Worm (Caenorhabditis elegans) whole organism, L4/young adult: ENCODE data around the gene ZK1251.3.

Experiments
- W03F9.2 ChIP-seq: fragments of 150-350 bp; optimal IDR thresholded peaks from 2 replicates; lab custom pipeline; 2014; ENCODE audit warnings: missing biosample characterization, missing genetic modification characterization
- dao-5 ChIP-seq: sonication (generic microtip); optimal IDR thresholded peaks from 2 replicates; lab custom pipeline; 2016; ENCODE audit warnings: missing genotype, missing genetic modification characterization, moderate library complexity, missing compliant biosample characterization
- him-1 ChIP-seq: sonication (generic microtip); optimal IDR thresholded peaks from 2 replicates; lab custom pipeline; 2016; ENCODE audit warnings: missing genotype, missing genetic modification reagents, missing genetic modification characterization, missing compliant biosample characterization

ZK1251.3 gene

ce11 chrIV:9725468-9725985 is 42.1 kb downstream of the ZK1251.3 start:
- TF ChIP-seq dao-5 (tag; lab: Kevin White, UChicago) (no peak), W03F9.2 (no peak), him-1 (tag; lab: Kevin White, UChicago) (no peak)

ce11 chrIV:9727217-9727616 is 43.8 kb downstream of the ZK1251.3 start:
- TF ChIP-seq him-1 (tag; lab: Kevin White, UChicago) (no peak), W03F9.2 (no peak), dao-5 (tag; lab: Kevin White, UChicago) (no peak)

ce11 chrIV:9728376-9728775 is 44.9 kb downstream of the ZK1251.3 start, which contains the start of gene nhr-100:
TSS of gene nhr-100 (plus strand) at chrIV:9728676.
- TF ChIP-seq dao-5 (tag; lab: Kevin White, UChicago) (no peak), W03F9.2 (no peak), him-1 (tag; lab: Kevin White, UChicago) (no peak)

- TF ChIP-seq W03F9.2, result peak; percentile 5
- TF ChIP-seq him-1 (tag; lab: Kevin White, UChicago), result no peak
- TF ChIP-seq dao-5 (tag; lab: Kevin White, UChicago), result no peak
Observed at ce11 chrIV:9733904-9734303, 50.4 kb downstream of the ZK1251.3 start.
